Worm (Caenorhabditis elegans) whole organism, L1 larva: ENCODE measurements around the gene K07C11.10.

Experiments
- ama-1 ChIP-seq: fragments of 150-350 bp; optimal IDR thresholded peaks from 2 replicates; lab custom pipeline; 2014
- ceh-8 ChIP-seq: fragments of 200-800 bp; sonication (Bioruptor generic); optimal IDR thresholded peaks from 2 replicates; lab custom pipeline; 2018; ENCODE audit warnings: mild to moderate bottlenecking, missing genetic modification characterization, moderate library complexity, missing compliant biosample characterization
- dpl-1 ChIP-seq, 3 experiments: fragments of 150-350 bp in 2 of 3; sonication (generic microtip) in 1 of 3; optimal IDR thresholded peaks; 2 replicates each; lab custom pipeline; 2014 to 2017; ENCODE audit warnings: missing biosample characterization in 3 of 3, missing genetic modification characterization in 3 of 3, missing genetic modification reagents in 3 of 3
- snpc-4 ChIP-seq: fragments of 150-350 bp; optimal IDR thresholded peaks from 2 replicates; lab custom pipeline; 2014; ENCODE audit warnings: missing biosample characterization, missing genetic modification characterization

DNA sequence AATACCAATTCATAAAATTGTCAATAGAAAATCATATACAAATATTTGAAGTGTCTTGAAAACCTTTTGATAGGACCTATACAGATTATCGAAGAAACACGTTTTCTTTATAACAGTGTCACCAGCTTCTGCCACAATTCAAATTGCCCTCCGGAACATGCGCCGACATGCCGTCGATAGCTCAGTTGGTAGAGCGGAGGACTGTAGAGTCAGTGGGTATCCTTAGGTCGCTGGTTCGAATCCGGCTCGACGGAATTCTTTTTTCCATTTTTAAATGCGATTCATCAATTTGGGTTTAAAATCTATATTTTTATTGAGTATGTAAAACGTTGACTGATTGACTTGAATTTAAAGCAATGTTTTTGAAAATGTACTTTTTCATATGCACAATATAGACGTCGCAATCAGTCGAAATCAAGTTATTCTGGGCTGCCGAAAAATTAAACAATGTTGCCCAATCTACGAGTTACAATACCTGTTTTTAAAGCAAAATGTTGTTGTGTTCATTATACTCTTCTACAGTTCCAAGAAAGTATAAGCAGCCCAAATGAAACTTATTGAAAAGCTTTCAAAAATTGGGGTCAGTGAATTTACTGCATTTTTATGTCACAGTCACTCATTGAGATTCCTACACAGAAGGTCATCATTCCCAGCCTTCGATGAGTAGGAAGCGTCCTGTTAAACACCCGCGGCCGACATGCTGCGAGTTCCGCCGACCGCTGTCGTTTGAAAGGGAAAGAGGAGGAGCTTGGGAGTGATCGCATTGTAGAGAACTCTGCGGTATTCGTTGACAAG, 20.8 kb upstream of the K07C11.10 start:
- TF ChIP-seq ceh-8 (GFP tag; lab: Kevin White, UChicago) (no peak), ama-1 (peak; percentile 90), snpc-4 (peak; percentile 99), dpl-1 (GFP tag; optimal IDR thresholded peaks at IDR 0.05; lab: Kevin White, UChicago) (peak in 2 of 3 experiments; percentile 19 to 24)
